Worm (Caenorhabditis elegans) whole organism, L3 larva: Measurements from ENCODE around the gene phat-4.

ENCODE experiments used
- aly-2 ChIP-seq: fragments of 150-350 bp; optimal IDR thresholded peaks from 2 replicates; lab custom pipeline; 2014; ENCODE audit warnings: missing biosample characterization, missing genetic modification characterization
- ama-1 ChIP-seq: fragments of 150-350 bp; optimal IDR thresholded peaks from 2 replicates; lab custom pipeline; 2018
- egl-27 ChIP-seq: sonication (generic microtip); optimal IDR thresholded peaks from 4 replicates; lab custom pipeline; 2017; ENCODE audit warnings: missing biosample characterization, missing genetic modification reagents, missing genetic modification characterization
- fos-1 ChIP-seq: fragments of 150-350 bp; optimal IDR thresholded peaks from 2 replicates; lab custom pipeline; 2014; ENCODE audit warnings: missing biosample characterization, missing genetic modification characterization
- jun-1 ChIP-seq: fragments of 150-350 bp; optimal IDR thresholded peaks from 2 replicates; lab custom pipeline; 2014; ENCODE audit warnings: missing biosample characterization, missing genetic modification reagents, missing genetic modification characterization
- lin-15B ChIP-seq: fragments of 150-350 bp; optimal IDR thresholded peaks from 2 replicates; lab custom pipeline; 2014; ENCODE audit warnings: missing biosample characterization, missing genetic modification characterization
- nhr-12 ChIP-seq: fragments of 150-350 bp; optimal IDR thresholded peaks from 2 replicates; lab custom pipeline; 2014; ENCODE audit warnings: missing biosample characterization, missing genetic modification characterization
- nhr-237 ChIP-seq: fragments of 150-350 bp; optimal IDR thresholded peaks from 2 replicates; lab custom pipeline; 2014; ENCODE audit warnings: missing biosample characterization, missing genetic modification characterization
- nhr-28 ChIP-seq: fragments of 150-350 bp; optimal IDR thresholded peaks from 2 replicates; lab custom pipeline; 2014; ENCODE audit warnings: missing biosample characterization, missing genetic modification characterization
- pqm-1 ChIP-seq: fragments of 150-350 bp; optimal IDR thresholded peaks from 2 replicates; lab custom pipeline; 2017; ENCODE audit warnings: missing biosample characterization, missing genetic modification characterization, inconsistent platforms
- snpc-4 ChIP-seq: fragments of 150-350 bp; optimal IDR thresholded peaks from 2 replicates; lab custom pipeline; 2014; ENCODE audit warnings: missing biosample characterization, missing genetic modification characterization
- unc-39 ChIP-seq: sonication (generic microtip); optimal IDR thresholded peaks from 4 replicates; lab custom pipeline; 2017; ENCODE audit warnings: missing biosample characterization, missing genetic modification characterization
- unc-62 ChIP-seq: fragments of 150-350 bp; sonication (generic microtip); optimal IDR thresholded peaks from 4 replicates; lab custom pipeline; 2014; ENCODE audit warnings: missing biosample characterization, missing genetic modification reagents, missing genetic modification characterization
- ztf-11 ChIP-seq: fragments of 150-350 bp; optimal IDR thresholded peaks from 2 replicates; lab custom pipeline; 2014; ENCODE audit warnings: missing biosample characterization, missing genetic modification characterization

ce11 chrV:4080546-4080945 lies 49.2 kb upstream of the phat-4 start:
- no peak for TF ChIP-seq snpc-4 (tag; lab: Kevin White, UChicago)
- TF ChIP-seq ama-1 (lab: Kevin White, UChicago) = no peak
- no peak for TF ChIP-seq nhr-237 (tag; lab: Kevin White, UChicago)
- TF ChIP-seq jun-1 (tag; lab: Kevin White, UChicago) = no peak
- no peak for TF ChIP-seq nhr-28 (tag; lab: Kevin White, UChicago)
- no peak for TF ChIP-seq unc-62 (GFP tag; lab: Kevin White, UChicago)
- TF ChIP-seq ztf-11 (tag; lab: Kevin White, UChicago) = no peak
- no peak for TF ChIP-seq unc-39 (tag; lab: Kevin White, UChicago)
- TF ChIP-seq nhr-12 (tag; lab: Kevin White, UChicago) = no peak
- TF ChIP-seq aly-2 (tag; lab: Kevin White, UChicago) = no peak
- no peak for TF ChIP-seq egl-27
- TF ChIP-seq fos-1 = no peak
- TF ChIP-seq pqm-1 (tag; lab: Kevin White, UChicago) = no peak
- no peak for TF ChIP-seq lin-15B (tag; lab: Kevin White, UChicago)
